Worm (Caenorhabditis elegans) whole organism, L1 larva: ENCODE data around the gene hsp-1.
A peak's percentile ranks its signal among the peaks of the same experiment; 100 is the strongest.
"Not testable (repeated sequence)": the region's sequence is repeated elsewhere in the genome, so short reads cannot be mapped to it uniquely, and the experiment has no call there.

Source experiments
- C16A3.4 ChIP-seq: fragments of 150-350 bp; optimal IDR thresholded peaks from 2 replicates; lab custom pipeline; 2014; ENCODE audit warnings: missing biosample characterization, missing genetic modification characterization
- F16B12.6 ChIP-seq: fragments of 150-350 bp; optimal IDR thresholded peaks from 2 replicates; lab custom pipeline; 2014; ENCODE audit warnings: missing biosample characterization, missing genetic modification characterization
- Y116A8C.19 ChIP-seq: sonication (generic microtip); optimal IDR thresholded peaks from 2 replicates; lab custom pipeline; 2016; ENCODE audit warnings: missing compliant biosample characterization, missing genetic modification characterization, borderline replicate concordance
- alr-1 ChIP-seq: fragments of 200-800 bp; sonication (Bioruptor generic); optimal IDR thresholded peaks from 2 replicates; lab custom pipeline; 2018; ENCODE audit warnings: borderline replicate concordance, mild to moderate bottlenecking, missing genetic modification characterization, missing compliant biosample characterization
- aly-2 ChIP-seq: fragments of 150-350 bp; optimal IDR thresholded peaks from 2 replicates; lab custom pipeline; 2014; ENCODE audit warnings: missing biosample characterization, missing genetic modification characterization
- blmp-1 ChIP-seq: fragments of 150-350 bp; optimal IDR thresholded peaks from 2 replicates; lab custom pipeline; 2014; ENCODE audit warnings: missing biosample characterization, missing genetic modification characterization
- ceh-82 ChIP-seq, 3 experiments: fragments of 150-350 bp in 1 of 3; sonication (generic microtip) in 2 of 3; optimal IDR thresholded peaks; 2 replicates each; lab custom pipeline; 2014 to 2017; ENCODE audit warnings: missing biosample characterization in 3 of 3, missing genetic modification characterization in 3 of 3
- ceh-88 ChIP-seq: fragments of 200-800 bp; sonication (Bioruptor generic); IDR thresholded peaks from 2 replicates; pipeline ENCODE4 v1.3.6; 2022; ENCODE audit warnings: missing genetic modification characterization, missing compliant biosample characterization
- ceh-90 ChIP-seq: sonication (generic microtip); optimal IDR thresholded peaks from 2 replicates; lab custom pipeline; 2016; ENCODE audit warnings: missing genetic modification characterization, missing compliant biosample characterization
- dpl-1 ChIP-seq, 3 experiments: fragments of 150-350 bp in 2 of 3; sonication (generic microtip) in 1 of 3; optimal IDR thresholded peaks; 2 replicates each; lab custom pipeline; 2014 to 2017; ENCODE audit warnings: missing biosample characterization in 3 of 3, missing genetic modification characterization in 3 of 3, missing genetic modification reagents in 3 of 3
- efl-1 ChIP-seq, 4 experiments: fragments of 150-350 bp; optimal IDR thresholded peaks in 3 of 4; peaks in 1 of 4; 1 replicate in 1 of 4; 2 replicates in 3 of 4; lab custom pipeline; 2014; ENCODE audit warnings: missing biosample characterization in 2 of 4, missing genetic modification characterization in 2 of 4, missing genetic modification reagents in 2 of 4
- efl-3 ChIP-seq: fragments of 200-800 bp; sonication (Bioruptor generic); optimal IDR thresholded peaks from 2 replicates; lab custom pipeline; 2018; ENCODE audit warnings: mild to moderate bottlenecking, missing genetic modification characterization, missing compliant biosample characterization
- egl-27 ChIP-seq, 2 experiments: fragments of 150-350 bp in 1 of 2; sonication (generic microtip); optimal IDR thresholded peaks; 3 replicates each; lab custom pipeline; 2017 to 2018; ENCODE audit warnings: missing biosample characterization in 2 of 2, missing genetic modification characterization in 2 of 2, missing genetic modification reagents in 2 of 2
- elt-2 ChIP-seq: sonication (generic microtip); optimal IDR thresholded peaks from 2 replicates; lab custom pipeline; 2016; ENCODE audit warnings: missing genetic modification characterization, mild to moderate bottlenecking, inconsistent platforms, missing compliant biosample characterization, missing genetic modification reagents
- elt-3 ChIP-seq, 6 experiments: fragments of 150-350 bp in 1 of 6; sonication (generic microtip); optimal IDR thresholded peaks; 2 replicates each; lab custom pipeline; 2017 to 2018; ENCODE audit warnings: missing biosample characterization in 6 of 6, missing genetic modification characterization in 6 of 6, inconsistent platforms in 1 of 6
- ets-5 ChIP-seq: fragments of 200-800 bp; sonication (Bioruptor generic); IDR thresholded peaks from 2 replicates; pipeline ENCODE4 v1.3.6; 2022; ENCODE audit warnings: missing genetic modification characterization, missing compliant biosample characterization
- fkh-10 ChIP-seq: sonication (generic microtip); optimal IDR thresholded peaks from 2 replicates; lab custom pipeline; 2017; ENCODE audit warnings: missing biosample characterization, missing genetic modification reagents, missing genetic modification characterization
- fkh-8 ChIP-seq: sonication (generic microtip); optimal IDR thresholded peaks from 2 replicates; lab custom pipeline; 2016; ENCODE audit warnings: mild to moderate bottlenecking, missing genetic modification characterization, missing compliant biosample characterization
- hlh-17 ChIP-seq: fragments of 200-800 bp; sonication (Bioruptor generic); optimal IDR thresholded peaks from 2 replicates; lab custom pipeline; 2018; ENCODE audit warnings: missing genetic modification characterization, mild to moderate bottlenecking, missing compliant biosample characterization, moderate library complexity, borderline replicate concordance
- hpl-2 ChIP-seq: fragments of 150-350 bp; optimal IDR thresholded peaks from 2 replicates; lab custom pipeline; 2014; ENCODE audit warnings: missing biosample characterization, missing genetic modification reagents, missing genetic modification characterization
- irx-1 ChIP-seq: sonication (generic microtip); optimal IDR thresholded peaks from 2 replicates; lab custom pipeline; 2016; ENCODE audit warnings: missing genetic modification characterization, missing compliant biosample characterization
- jun-1 ChIP-seq: fragments of 150-350 bp; optimal IDR thresholded peaks from 2 replicates; lab custom pipeline; 2014; ENCODE audit warnings: missing biosample characterization, missing genetic modification reagents, missing genetic modification characterization
- lin-13 ChIP-seq: fragments of 150-350 bp; optimal IDR thresholded peaks from 2 replicates; lab custom pipeline; 2014; ENCODE audit warnings: missing biosample characterization, missing genetic modification reagents, missing genetic modification characterization
- lin-14 ChIP-seq: fragments of 200-800 bp; sonication (Bioruptor generic); optimal IDR thresholded peaks from 2 replicates; lab custom pipeline; 2018; ENCODE audit warnings: mild to moderate bottlenecking, missing genetic modification characterization, moderate library complexity, missing compliant biosample characterization
- lin-39 ChIP-seq: fragments of 150-350 bp; optimal IDR thresholded peaks from 2 replicates; lab custom pipeline; 2014; ENCODE audit warnings: missing biosample characterization, missing genetic modification reagents, missing genetic modification characterization
- lir-3 ChIP-seq: sonication (generic microtip); optimal IDR thresholded peaks from 2 replicates; lab custom pipeline; 2016; ENCODE audit warnings: mild to moderate bottlenecking, missing genetic modification characterization, moderate library complexity, missing compliant biosample characterization; ENCODE audit not compliant: poor library complexity
- lsy-2 ChIP-seq, 2 experiments: fragments of 150-350 bp; optimal IDR thresholded peaks; 2 replicates each; lab custom pipeline; 2014; ENCODE audit warnings: missing biosample characterization in 2 of 2, missing genetic modification characterization in 2 of 2
- mdl-1 ChIP-seq, 2 experiments: fragments of 150-350 bp; optimal IDR thresholded peaks; 2 replicates each; lab custom pipeline; 2014 to 2017; ENCODE audit warnings: missing biosample characterization in 2 of 2, missing genetic modification characterization in 2 of 2, inconsistent platforms in 1 of 2
- mep-1 ChIP-seq: fragments of 150-350 bp; optimal IDR thresholded peaks from 2 replicates; lab custom pipeline; 2014; ENCODE audit warnings: missing biosample characterization, missing genetic modification characterization
- nhr-11 ChIP-seq: fragments of 150-350 bp; optimal IDR thresholded peaks from 2 replicates; lab custom pipeline; 2014; ENCODE audit warnings: missing biosample characterization, missing genetic modification characterization
- nhr-237 ChIP-seq: fragments of 150-350 bp; optimal IDR thresholded peaks from 2 replicates; lab custom pipeline; 2014; ENCODE audit warnings: missing biosample characterization, missing genetic modification characterization
- nhr-28 ChIP-seq: fragments of 150-350 bp; optimal IDR thresholded peaks from 2 replicates; lab custom pipeline; 2014; ENCODE audit warnings: missing biosample characterization, missing genetic modification characterization
- nhr-71 ChIP-seq: sonication (generic microtip); optimal IDR thresholded peaks from 2 replicates; lab custom pipeline; 2016; ENCODE audit warnings: mild to moderate bottlenecking, missing genetic modification characterization, moderate library complexity, missing compliant biosample characterization
- nhr-76 ChIP-seq: sonication (generic microtip); optimal IDR thresholded peaks from 2 replicates; lab custom pipeline; 2017; ENCODE audit warnings: missing biosample characterization, missing genetic modification characterization
- nhr-77 ChIP-seq: fragments of 150-350 bp; optimal IDR thresholded peaks from 2 replicates; lab custom pipeline; 2014; ENCODE audit warnings: missing biosample characterization, missing genetic modification characterization
- nhr-84 ChIP-seq: sonication (generic microtip); optimal IDR thresholded peaks from 2 replicates; lab custom pipeline; 2017; ENCODE audit warnings: missing biosample characterization, missing genetic modification characterization
- nhr-90 ChIP-seq: sonication (generic microtip); optimal IDR thresholded peaks from 2 replicates; lab custom pipeline; 2016; ENCODE audit warnings: mild to moderate bottlenecking, missing genetic modification characterization, missing compliant biosample characterization; ENCODE audit not compliant: poor library complexity
- pqm-1 ChIP-seq: sonication (generic microtip); optimal IDR thresholded peaks from 3 replicates; lab custom pipeline; 2017; ENCODE audit warnings: missing biosample characterization, missing genetic modification characterization
- rnt-1 ChIP-seq: sonication (generic microtip); optimal IDR thresholded peaks from 2 replicates; lab custom pipeline; 2016; ENCODE audit warnings: mild to moderate bottlenecking, missing genetic modification characterization, moderate library complexity, missing compliant biosample characterization
- snpc-4 ChIP-seq: fragments of 150-350 bp; optimal IDR thresholded peaks from 2 replicates; lab custom pipeline; 2014; ENCODE audit warnings: missing biosample characterization, missing genetic modification characterization
- snu-23 ChIP-seq: sonication (generic microtip); optimal IDR thresholded peaks from 2 replicates; lab custom pipeline; 2016; ENCODE audit warnings: missing genetic modification characterization, missing compliant biosample characterization
- sox-4 ChIP-seq: sonication (generic microtip); optimal IDR thresholded peaks from 2 replicates; lab custom pipeline; 2016; ENCODE audit warnings: missing genetic modification characterization, missing compliant biosample characterization
- swsn-7 ChIP-seq: sonication (generic microtip); optimal IDR thresholded peaks from 2 replicates; lab custom pipeline; 2016; ENCODE audit warnings: missing genetic modification characterization, missing compliant biosample characterization
- tlp-1 ChIP-seq: fragments of 150-350 bp; optimal IDR thresholded peaks from 2 replicates; lab custom pipeline; 2014; ENCODE audit warnings: missing biosample characterization, missing genetic modification characterization
- unc-130 ChIP-seq: fragments of 150-350 bp; optimal IDR thresholded peaks from 2 replicates; lab custom pipeline; 2017; ENCODE audit warnings: missing biosample characterization, missing genetic modification characterization, inconsistent platforms
- unc-30 ChIP-seq: sonication (generic microtip); optimal IDR thresholded peaks from 2 replicates; lab custom pipeline; 2017; ENCODE audit warnings: missing biosample characterization, missing genetic modification characterization
- unc-86 ChIP-seq: sonication (generic microtip); optimal IDR thresholded peaks from 2 replicates; lab custom pipeline; 2016; ENCODE audit warnings: missing genetic modification characterization, missing compliant biosample characterization
- unc-98 ChIP-seq: fragments of 200-800 bp; sonication (Bioruptor generic); IDR thresholded peaks from 2 replicates; pipeline ENCODE4 v1.3.6; 2022; ENCODE audit warnings: missing genetic modification characterization, missing compliant biosample characterization
- vab-15 ChIP-seq: sonication (generic microtip); optimal IDR thresholded peaks from 2 replicates; lab custom pipeline; 2017; ENCODE audit warnings: missing genotype, mild to moderate bottlenecking, missing genetic modification characterization, missing compliant biosample characterization
- zip-4 ChIP-seq: fragments of 200-800 bp; sonication (Bioruptor generic); optimal IDR thresholded peaks from 2 replicates; lab custom pipeline; 2018; ENCODE audit warnings: mild to moderate bottlenecking, missing genetic modification characterization, moderate library complexity, missing compliant biosample characterization

The hsp-1 gene

DNA sequence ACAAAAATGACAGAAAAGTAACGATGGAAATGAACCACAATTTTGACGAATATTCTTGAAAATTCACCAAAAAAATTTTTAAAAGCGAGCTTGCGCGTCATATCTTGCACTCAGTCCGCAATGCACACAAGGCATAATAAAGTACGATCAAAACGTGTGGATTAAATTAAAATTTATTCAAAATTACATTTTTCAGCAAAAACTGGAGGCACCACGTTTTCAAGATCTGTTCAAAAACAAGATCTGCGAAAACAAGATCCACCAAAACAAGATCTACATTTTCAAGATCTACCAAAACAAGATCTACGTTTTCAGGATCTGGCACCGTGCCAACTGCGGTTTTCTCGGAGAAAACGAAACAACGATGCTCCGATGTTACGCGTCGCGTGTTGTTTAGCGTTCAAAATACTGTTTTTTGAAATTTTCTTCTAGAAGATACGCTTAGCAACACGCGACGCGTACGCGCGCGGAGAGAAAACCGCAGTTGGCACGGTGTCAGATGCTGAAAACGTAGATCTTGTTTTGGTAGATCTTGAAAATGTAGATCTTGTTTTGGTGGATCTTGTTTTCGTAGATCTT, 5.8 kb downstream of the hsp-1 start:
- TF ChIP-seq F16B12.6 (tag; lab: Kevin White, UChicago), result peak; percentile 3
- peak in 1 of 2 experiments; percentile 23 for TF ChIP-seq efl-1 (optimal IDR thresholded peaks at IDR 0.05; lab: Kevin White, UChicago)
- TF ChIP-seq efl-1 (GFP tag; optimal IDR thresholded peaks at IDR 0.05 in 1 of 2; lab: Kevin White, UChicago), result not testable (repeated sequence)

DNA sequence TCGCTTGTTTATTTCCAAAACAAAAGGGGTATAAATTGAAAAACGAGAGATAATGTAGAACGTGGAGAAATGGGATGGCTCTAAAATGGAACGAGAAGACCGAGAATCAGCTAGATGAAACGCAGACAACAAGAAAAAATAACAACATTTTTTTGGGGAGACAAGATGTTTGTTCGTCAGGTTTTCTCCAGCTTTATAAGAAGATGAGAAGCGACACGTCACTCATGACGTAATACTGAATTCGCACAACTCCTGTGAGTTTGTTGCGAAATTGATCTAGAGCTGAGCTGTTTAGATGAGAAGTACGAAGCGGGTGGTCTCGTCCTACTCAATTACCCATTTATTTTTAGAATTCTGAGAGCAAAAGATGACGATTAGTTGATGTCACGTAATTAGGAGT, 6.5 kb downstream of the hsp-1 start:
- no peak for TF ChIP-seq nhr-28 (tag; lab: Kevin White, UChicago)
- no peak for TF ChIP-seq snpc-4
- no peak for TF ChIP-seq mdl-1 (tag; optimal IDR thresholded peaks at IDR 0.05; lab: Kevin White, UChicago)
- peak; percentile 40 for TF ChIP-seq fkh-8 (tag; lab: Kevin White, UChicago)
- no peak for TF ChIP-seq nhr-11 (tag; lab: Kevin White, UChicago)
- no peak for TF ChIP-seq lir-3
- TF ChIP-seq nhr-84 (tag; lab: Kevin White, UChicago), result no peak
- no peak for TF ChIP-seq F16B12.6 (tag; lab: Kevin White, UChicago)
- TF ChIP-seq jun-1 (tag; lab: Kevin White, UChicago), result no peak
- TF ChIP-seq nhr-237 (tag; lab: Kevin White, UChicago), result no peak
- no peak for TF ChIP-seq egl-27 (tag; optimal IDR thresholded peaks at IDR 0.05; lab: Kevin White, UChicago)
- TF ChIP-seq zip-4 (GFP tag; lab: Kevin White, UChicago), result no peak
- no peak for TF ChIP-seq blmp-1 (tag; lab: Kevin White, UChicago)
- TF ChIP-seq aly-2 (tag; lab: Kevin White, UChicago), result no peak
- no peak for TF ChIP-seq lin-39 (tag; lab: Kevin White, UChicago)
- TF ChIP-seq nhr-76 (tag; lab: Kevin White, UChicago), result no peak
- no peak for TF ChIP-seq efl-3 (GFP tag; lab: Kevin White, UChicago)
- TF ChIP-seq rnt-1 (tag; lab: Kevin White, UChicago), result no peak
- TF ChIP-seq ceh-90 (tag; lab: Kevin White, UChicago), result no peak
- no peak for TF ChIP-seq lin-13 (GFP tag; lab: Kevin White, UChicago)
- TF ChIP-seq C16A3.4 (tag; lab: Kevin White, UChicago), result no peak
- no peak for TF ChIP-seq elt-2 (tag; lab: Kevin White, UChicago)
- TF ChIP-seq ceh-88 (GFP tag; lab: Robert Waterston, UW), result no peak
- TF ChIP-seq snu-23 (GFP tag; lab: Kevin White, UChicago), result peak; percentile 11
- no peak for TF ChIP-seq dpl-1 (GFP tag; optimal IDR thresholded peaks at IDR 0.05; lab: Kevin White, UChicago)
- no peak for TF ChIP-seq swsn-7 (tag; lab: Kevin White, UChicago)
- TF ChIP-seq lin-14 (GFP tag; lab: Kevin White, UChicago), result peak; percentile 76
- no peak for TF ChIP-seq nhr-77 (tag; lab: Kevin White, UChicago)
- TF ChIP-seq pqm-1 (tag; lab: Kevin White, UChicago), result no peak
- TF ChIP-seq unc-130 (tag; lab: Kevin White, UChicago), result no peak
- no peak for TF ChIP-seq ets-5 (GFP tag; lab: Robert Waterston, UW)
- no peak for TF ChIP-seq fkh-10 (GFP tag; lab: Kevin White, UChicago)
- TF ChIP-seq alr-1 (tag; lab: Kevin White, UChicago), result no peak
- peak; percentile 41 for TF ChIP-seq unc-86 (tag; lab: Kevin White, UChicago)
- TF ChIP-seq nhr-90 (tag; lab: Kevin White, UChicago), result no peak
- no peak for TF ChIP-seq elt-3 (tag; optimal IDR thresholded peaks at IDR 0.05; lab: Kevin White, UChicago)
- no peak for TF ChIP-seq tlp-1
- TF ChIP-seq Y116A8C.19 (tag; lab: Kevin White, UChicago), result no peak
- TF ChIP-seq hpl-2 (GFP tag; lab: Kevin White, UChicago), result no peak
- TF ChIP-seq sox-4, result no peak
- TF ChIP-seq lsy-2 (tag; optimal IDR thresholded peaks at IDR 0.05; lab: Kevin White, UChicago), result peak in 1 of 2 experiments; percentile 59
- no peak for TF ChIP-seq hlh-17 (GFP tag; lab: Kevin White, UChicago)
- TF ChIP-seq nhr-71 (tag; lab: Kevin White, UChicago), result peak; percentile 67
- no peak for TF ChIP-seq unc-30
- peak in 2 of 3 experiments; percentile 5 to 37 for TF ChIP-seq ceh-82 (tag; optimal IDR thresholded peaks at IDR 0.05; lab: Kevin White, UChicago)
- TF ChIP-seq irx-1, result no peak
- TF ChIP-seq vab-15 (tag; lab: Kevin White, UChicago), result no peak
- TF ChIP-seq mep-1 (tag; lab: Kevin White, UChicago), result no peak
- TF ChIP-seq unc-98 (GFP tag; lab: Robert Waterston, UW), result no peak
